Fruit fly (Drosophila melanogaster) whole organism, embryonic: ENCODE results near the gene al.

Experiments
- Awh ChIP-seq: fragments of 200-800 bp; sonication (Bioruptor generic); IDR thresholded peaks from 2 replicates; pipeline ENCODE4, ENCODE4 v1.3.6; 2022; ENCODE audit warnings: missing biosample characterization, missing genetic modification characterization
- CG10209 ChIP-seq: fragments of 200-800 bp; sonication (Bioruptor generic); optimal IDR thresholded peaks from 3 replicates; lab custom pipeline; 2017; ENCODE audit warnings: missing biosample characterization, mild to moderate bottlenecking, missing genetic modification characterization, missing genetic modification reagents
- CG10959 ChIP-seq: fragments of 200-800 bp; sonication (Bioruptor generic); IDR thresholded peaks from 2 replicates; pipeline ENCODE4 v1.3.6; 2022; ENCODE audit warnings: missing biosample characterization, missing genetic modification characterization
- CG11247 ChIP-seq: fragments of 200-800 bp; sonication (Bioruptor generic); IDR thresholded peaks from 2 replicates; pipeline ENCODE4 v1.3.6; 2022; ENCODE audit warnings: missing biosample characterization, missing genetic modification characterization
- CG11723 ChIP-seq: fragments of 200-800 bp; sonication (Bioruptor generic); optimal IDR thresholded peaks from 2 replicates; lab custom pipeline; 2017; ENCODE audit warnings: missing biosample characterization, mild to moderate bottlenecking, missing genetic modification characterization
- CG12769 ChIP-seq: fragments of 200-800 bp; sonication (Bioruptor generic); optimal IDR thresholded peaks from 2 replicates; lab custom pipeline; 2019; ENCODE audit warnings: missing biosample characterization, mild to moderate bottlenecking, missing genetic modification characterization, moderate library complexity
- CG13424 ChIP-seq: fragments of 200-800 bp; sonication (Bioruptor generic); optimal IDR thresholded peaks from 2 replicates; lab custom pipeline; 2019; ENCODE audit warnings: missing biosample characterization, mild to moderate bottlenecking, missing genetic modification characterization, moderate library complexity
- CG14667 ChIP-seq: fragments of 200-800 bp; sonication (Bioruptor generic); IDR thresholded peaks from 2 replicates; pipeline ENCODE4 v1.3.6; 2022; ENCODE audit warnings: missing biosample characterization, missing genetic modification characterization
- CG14860 ChIP-seq: fragments of 200-800 bp; sonication (Bioruptor generic); IDR thresholded peaks from 3 replicates; pipeline ENCODE4 v1.3.6; 2022; ENCODE audit warnings: missing biosample characterization, missing genetic modification characterization; ENCODE audit not compliant: partially characterized antibody
- CG15479 ChIP-seq: fragments of 200-800 bp; sonication (Bioruptor generic); optimal IDR thresholded peaks from 3 replicates; lab custom pipeline; 2019; ENCODE audit warnings: missing biosample characterization, mild to moderate bottlenecking, missing genetic modification characterization, moderate library complexity
- CG18262 ChIP-seq: fragments of 200-800 bp; optimal IDR thresholded peaks from 3 replicates; lab custom pipeline; 2019; ENCODE audit warnings: missing biosample characterization, mild to moderate bottlenecking, missing genetic modification characterization, moderate library complexity
- CG18764 ChIP-seq: fragments of 200-800 bp; sonication (Bioruptor generic); optimal IDR thresholded peaks from 3 replicates; lab custom pipeline; 2016; ENCODE audit warnings: missing biosample characterization, missing genetic modification characterization
- CG2116 ChIP-seq: fragments of 200-800 bp; sonication (Bioruptor generic); optimal IDR thresholded peaks from 3 replicates; lab custom pipeline; 2018; ENCODE audit warnings: missing biosample characterization, mild to moderate bottlenecking, missing genetic modification characterization
- CG3163 ChIP-seq: fragments of 200-800 bp; sonication (Bioruptor generic); optimal IDR thresholded peaks from 3 replicates; lab custom pipeline; 2016; ENCODE audit warnings: missing biosample characterization, missing genetic modification characterization
- CG4404 ChIP-seq: fragments of 200-800 bp; sonication (Bioruptor generic); IDR thresholded peaks from 2 replicates; pipeline ENCODE4 v1.3.6; 2022; ENCODE audit warnings: missing biosample characterization, missing genetic modification characterization
- CG4730 ChIP-seq: fragments of 200-800 bp; sonication (Bioruptor generic); IDR thresholded peaks from 2 replicates; pipeline ENCODE4 v1.3.6; 2022; ENCODE audit warnings: missing biosample characterization, missing genetic modification characterization
- CG7271 ChIP-seq: fragments of 200-800 bp; sonication (Bioruptor generic); optimal IDR thresholded peaks from 2 replicates; lab custom pipeline; 2018; ENCODE audit warnings: missing biosample characterization, mild to moderate bottlenecking, missing genetic modification characterization, moderate library complexity
- CG7839 ChIP-seq: fragments of 200-800 bp; sonication (Bioruptor generic); optimal IDR thresholded peaks from 3 replicates; lab custom pipeline; 2018; ENCODE audit warnings: missing biosample characterization, mild to moderate bottlenecking, missing genetic modification characterization, moderate library complexity
- CG8089 ChIP-seq: fragments of 200-800 bp; sonication (Bioruptor generic); optimal IDR thresholded peaks from 3 replicates; lab custom pipeline; 2016; ENCODE audit warnings: missing biosample characterization, missing genetic modification characterization
- CG8290 ChIP-seq, 3 experiments: fragments of 200-800 bp; sonication (Bioruptor generic); optimal IDR thresholded peaks; 2 replicates each; lab custom pipeline; 2016 to 2019; ENCODE audit warnings: missing biosample characterization in 3 of 3, missing genetic modification characterization in 3 of 3, mild to moderate bottlenecking in 2 of 3, moderate library complexity in 1 of 3
- Deaf1 ChIP-seq: fragments of 200-800 bp; optimal IDR thresholded peaks from 3 replicates; lab custom pipeline; 2019; ENCODE audit warnings: missing biosample characterization, mild to moderate bottlenecking, missing genetic modification characterization, moderate library complexity
- Dp ChIP-seq: fragments of 200-800 bp; sonication (Bioruptor generic); optimal IDR thresholded peaks from 2 replicates; lab custom pipeline; 2018; ENCODE audit warnings: missing biosample characterization, mild to moderate bottlenecking, missing genetic modification characterization, moderate library complexity
- Drgx ChIP-seq: fragments of 200-800 bp; sonication (Bioruptor generic); IDR thresholded peaks from 2 replicates; pipeline ENCODE4 v1.3.6; 2022; ENCODE audit warnings: missing biosample characterization, missing genetic modification characterization
- Hmx ChIP-seq: fragments of 200-800 bp; sonication (Bioruptor generic); optimal IDR thresholded peaks from 2 replicates; lab custom pipeline; 2016; ENCODE audit warnings: missing biosample characterization, missing genetic modification characterization
- Mes4 ChIP-seq: fragments of 200-800 bp; sonication (Bioruptor generic); optimal IDR thresholded peaks from 2 replicates; lab custom pipeline; 2016; ENCODE audit warnings: missing biosample characterization, missing genetic modification characterization
- Mrtf ChIP-seq: fragments of 200-800 bp; sonication (Bioruptor generic); IDR thresholded peaks from 3 replicates; pipeline ENCODE4 v1.3.6; 2022; ENCODE audit warnings: missing biosample characterization, missing genetic modification characterization
- Oli ChIP-seq: fragments of 200-800 bp; sonication (Bioruptor generic); optimal IDR thresholded peaks from 2 replicates; lab custom pipeline; 2018; ENCODE audit warnings: missing biosample characterization, mild to moderate bottlenecking, missing genetic modification characterization, moderate library complexity
- Sin3A ChIP-seq: fragments of >200 bp; optimal IDR thresholded peaks from 2 replicates; lab custom pipeline; 2018
- Spps ChIP-seq: fragments of 200-800 bp; sonication (Bioruptor generic); optimal IDR thresholded peaks from 2 replicates; lab custom pipeline; 2018; ENCODE audit warnings: missing biosample characterization, mild to moderate bottlenecking, missing genetic modification characterization
- Ssrp ChIP-seq: fragments of 200-800 bp; sonication (Bioruptor generic); optimal IDR thresholded peaks from 2 replicates; lab custom pipeline; 2018; ENCODE audit warnings: missing biosample characterization, mild to moderate bottlenecking, missing genetic modification characterization, moderate library complexity
- amos ChIP-seq: fragments of 200-800 bp; sonication (Bioruptor generic); IDR thresholded peaks from 2 replicates; pipeline ENCODE4 v1.3.6; 2022; ENCODE audit warnings: missing biosample characterization, missing genetic modification characterization; ENCODE audit not compliant: partially characterized antibody
- gsb ChIP-seq: fragments of 200-800 bp; sonication (Bioruptor generic); IDR thresholded peaks from 2 replicates; pipeline ENCODE4 v1.3.6; 2022; ENCODE audit warnings: missing biosample characterization, missing genetic modification characterization
- hbn ChIP-seq: fragments of 200-800 bp; sonication (Bioruptor generic); IDR thresholded peaks from 2 replicates; pipeline ENCODE4 v1.3.6; 2022; ENCODE audit warnings: missing biosample characterization, missing genetic modification characterization; ENCODE audit not compliant: partially characterized antibody
- ind ChIP-seq: fragments of 200-800 bp; sonication (Bioruptor generic); optimal IDR thresholded peaks from 3 replicates; lab custom pipeline; 2016; ENCODE audit warnings: missing biosample characterization, missing genetic modification characterization
- kah ChIP-seq: fragments of 200-800 bp; sonication (Bioruptor generic); optimal IDR thresholded peaks from 2 replicates; lab custom pipeline; 2018; ENCODE audit warnings: missing biosample characterization, mild to moderate bottlenecking, missing genetic modification characterization
- ken ChIP-seq: fragments of 200-800 bp; sonication (Bioruptor generic); IDR thresholded peaks from 3 replicates; pipeline ENCODE4 v1.3.6; 2022; ENCODE audit warnings: missing biosample characterization, missing genetic modification characterization
- knrl ChIP-seq: fragments of 200-800 bp; sonication (Bioruptor generic); IDR thresholded peaks from 3 replicates; pipeline ENCODE4 v1.3.6; 2022; ENCODE audit warnings: missing biosample characterization, missing genetic modification characterization; ENCODE audit not compliant: partially characterized antibody
- lbe ChIP-seq: fragments of 200-800 bp; sonication (Bioruptor generic); optimal IDR thresholded peaks from 2 replicates; lab custom pipeline; 2016; ENCODE audit warnings: missing biosample characterization, mild to moderate bottlenecking, missing genetic modification characterization
- p53 ChIP-seq: fragments of 200-800 bp; sonication (Bioruptor generic); optimal IDR thresholded peaks from 2 replicates; lab custom pipeline; 2016; ENCODE audit warnings: missing biosample characterization, missing genetic modification characterization
- phol ChIP-seq: fragments of 200-800 bp; sonication (Bioruptor generic); optimal IDR thresholded peaks from 3 replicates; lab custom pipeline; 2018; ENCODE audit warnings: missing biosample characterization, mild to moderate bottlenecking, missing genetic modification characterization, moderate library complexity
- row ChIP-seq: fragments of 200-800 bp; sonication (Bioruptor generic); IDR thresholded peaks from 3 replicates; pipeline ENCODE4 v1.3.6; 2022; ENCODE audit warnings: missing biosample characterization, missing genetic modification characterization
- schlank ChIP-seq: fragments of 200-800 bp; sonication (Bioruptor generic); optimal IDR thresholded peaks from 2 replicates; lab custom pipeline; 2018; ENCODE audit warnings: missing biosample characterization, mild to moderate bottlenecking, missing genetic modification characterization
- seq ChIP-seq: fragments of 200-800 bp; sonication (Bioruptor generic); IDR thresholded peaks from 2 replicates; pipeline ENCODE4 v1.3.6; 2022; ENCODE audit warnings: missing biosample characterization, missing genetic modification characterization
- shn ChIP-seq: fragments of 200-800 bp; sonication (Bioruptor generic); optimal IDR thresholded peaks from 3 replicates; lab custom pipeline; 2016; ENCODE audit warnings: missing biosample characterization, missing genetic modification characterization
- slou ChIP-seq: fragments of 200-800 bp; sonication (Bioruptor generic); optimal IDR thresholded peaks from 3 replicates; lab custom pipeline; 2016; ENCODE audit warnings: missing biosample characterization, missing genetic modification characterization
- so ChIP-seq: fragments of 200-800 bp; sonication (Bioruptor generic); IDR thresholded peaks from 3 replicates; pipeline ENCODE4 v1.3.6; 2022; ENCODE audit warnings: missing biosample characterization, missing genetic modification characterization
- unc-4 ChIP-seq: fragments of 200-800 bp; sonication (Bioruptor generic); IDR thresholded peaks from 2 replicates; pipeline ENCODE4 v1.3.6; 2022; ENCODE audit warnings: missing biosample characterization, missing genetic modification characterization; ENCODE audit not compliant: partially characterized antibody
- vvl ChIP-seq: fragments of 200-800 bp; sonication (Bioruptor generic); IDR thresholded peaks from 2 replicates; pipeline ENCODE4 v1.3.6; 2022; ENCODE audit warnings: missing biosample characterization, missing genetic modification characterization
- zf30C ChIP-seq: fragments of 200-800 bp; sonication (Bioruptor generic); optimal IDR thresholded peaks from 3 replicates; lab custom pipeline; 2018; ENCODE audit warnings: missing biosample characterization, mild to moderate bottlenecking, missing genetic modification characterization

al gene

DNA sequence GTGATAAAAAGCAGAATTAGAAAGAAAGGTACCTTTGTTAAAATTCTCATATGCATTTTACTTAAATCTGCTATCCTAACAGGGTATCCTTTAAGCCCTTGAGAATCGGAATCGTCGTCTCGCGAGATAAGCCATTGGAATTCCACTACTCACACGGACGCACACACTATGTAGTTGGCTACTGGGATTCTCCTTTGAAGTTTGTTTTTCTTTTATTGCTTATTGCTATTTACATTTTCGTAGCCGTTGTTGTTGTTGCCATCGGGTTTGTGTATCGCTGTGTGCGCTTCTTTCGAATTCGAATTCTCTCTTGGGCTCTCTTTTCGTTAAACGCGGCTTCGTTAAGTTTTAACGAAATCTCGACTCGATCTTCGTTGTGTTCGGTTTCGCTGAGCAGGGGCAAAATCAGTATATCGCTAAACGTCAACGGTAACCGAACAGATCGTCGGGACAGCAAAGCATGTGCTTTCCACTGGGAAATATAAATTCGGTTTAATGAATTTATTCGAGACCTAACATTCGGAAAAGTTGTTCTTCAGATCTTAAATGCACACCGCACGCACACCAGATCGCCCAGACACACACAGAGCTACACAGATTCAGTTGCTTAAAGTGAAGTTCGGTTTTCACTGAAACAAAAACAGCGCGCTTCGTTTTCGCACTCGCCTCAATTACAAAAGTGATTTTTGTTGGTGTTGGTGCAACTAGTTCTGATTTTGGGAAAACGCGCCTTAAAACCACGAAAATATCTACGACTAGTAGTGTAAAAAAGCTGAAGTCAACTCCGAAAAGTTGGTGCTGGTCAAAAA lies 53.1 kb downstream of the al start, which contains the start of gene ex (continued):
- TF ChIP-seq CG10209 (GFP tag; lab: Kevin White, UChicago) (peak; percentile 56), Awh (GFP tag; lab: Robert Waterston, UW) (peak; percentile 64; the same call in 1 of the 2 replicates), hbn (GFP tag; lab: Robert Waterston, UW) (no peak; the same call in 1 of the 2 replicates), CG11247 (GFP tag; lab: Robert Waterston, UW) (no peak), CG8290 (GFP tag; optimal IDR thresholded peaks at IDR 0.05; lab: Kevin White, UChicago) (peak; percentile 17), CG8290 (tag; optimal IDR thresholded peaks at IDR 0.05; lab: Kevin White, UChicago) (peak in 1 of 2 experiments; percentile 57), ind (no peak), p53 (GFP tag; lab: Kevin White, UChicago) (peak; percentile 34), Sin3A (lab: Kevin White, UChicago) (no peak), kah (peak; percentile 60), slou (GFP tag; lab: Kevin White, UChicago) (no peak), Drgx (GFP tag; lab: Robert Waterston, UW) (no peak), vvl (GFP tag; lab: Robert Waterston, UW) (peak; percentile 73), row (no peak; the same call in 2 of the 3 replicates), seq (no peak; the same call in 1 of the 2 replicates), knrl (GFP tag; lab: Robert Waterston, UW) (no peak), CG7271 (tag; lab: Kevin White, UChicago) (no peak), Ssrp (tag; lab: Kevin White, UChicago) (no peak), Dp (GFP tag; lab: Kevin White, UChicago) (no peak), shn (GFP tag; lab: Kevin White, UChicago) (peak; percentile 50), CG12769 (tag; lab: Kevin White, UChicago) (peak; percentile 64), amos (GFP tag; lab: Robert Waterston, UW) (peak; percentile 24; the same call in 1 of the 2 replicates), CG4404 (no peak), CG15479 (GFP tag; lab: Kevin White, UChicago) (no peak), unc-4 (GFP tag; lab: Robert Waterston, UW) (no peak), Mes4 (GFP tag; lab: Kevin White, UChicago) (peak; percentile 31), CG2116 (peak; percentile 44), CG7839 (peak; percentile 25), zf30C (GFP tag; lab: Kevin White, UChicago) (peak; percentile 17), gsb (GFP tag; lab: Robert Waterston, UW) (no peak), CG18262 (peak; percentile 79), Spps (peak; percentile 9), ken (GFP tag; lab: Robert Waterston, UW) (0 out of 3 replicates have a peak, but pooled peaks have one; percentile 44), phol (tag; lab: Kevin White, UChicago) (no peak), so (peak; percentile 73; the same call in 2 of the 3 replicates), CG3163 (GFP tag; lab: Kevin White, UChicago) (peak; percentile 65), Oli (tag; lab: Kevin White, UChicago) (no peak), Mrtf (GFP tag; lab: Robert Waterston, UW) (no peak), CG13424 (tag; lab: Kevin White, UChicago) (peak; percentile 65), lbe (GFP tag; lab: Kevin White, UChicago) (peak; percentile 66), CG8089 (GFP tag; lab: Kevin White, UChicago) (peak; percentile 40), Deaf1 (tag; lab: Kevin White, UChicago) (peak; percentile 62), schlank (tag; lab: Kevin White, UChicago) (peak; percentile 74), CG18764 (GFP tag; lab: Kevin White, UChicago) (peak; percentile 32), CG4730 (no peak), CG14860 (GFP tag; lab: Robert Waterston, UW) (no peak), CG10959 (GFP tag; lab: Robert Waterston, UW) (no peak), CG11723 (peak; percentile 22), Hmx (GFP tag; lab: Kevin White, UChicago) (no peak), CG14667 (GFP tag; lab: Robert Waterston, UW) (no peak)
